Worm (Caenorhabditis elegans) whole organism, L2 larva: Measurements from ENCODE around the gene spe-49.

ENCODE experiments used
- alr-1 ChIP-seq: fragments of 150-350 bp; optimal IDR thresholded peaks from 2 replicates; lab custom pipeline; 2014; ENCODE audit warnings: missing biosample characterization, missing genetic modification characterization
- ama-1 ChIP-seq: fragments of 150-350 bp; optimal IDR thresholded peaks from 2 replicates; lab custom pipeline; 2018; ENCODE audit warnings: inconsistent platforms
- nhr-129 ChIP-seq: fragments of 150-350 bp; optimal IDR thresholded peaks from 2 replicates; lab custom pipeline; 2014; ENCODE audit warnings: missing biosample characterization, missing genetic modification characterization
- nhr-77 ChIP-seq: fragments of 150-350 bp; optimal IDR thresholded peaks from 2 replicates; lab custom pipeline; 2014; ENCODE audit warnings: missing biosample characterization, missing genetic modification characterization
- peb-1 ChIP-seq: fragments of 150-350 bp; optimal IDR thresholded peaks from 2 replicates; lab custom pipeline; 2014; ENCODE audit warnings: missing biosample characterization, missing genetic modification characterization
- snpc-4 ChIP-seq: fragments of 150-350 bp; optimal IDR thresholded peaks from 2 replicates; lab custom pipeline; 2014; ENCODE audit warnings: missing biosample characterization, missing genetic modification characterization
- ztf-4 ChIP-seq: fragments of 150-350 bp; optimal IDR thresholded peaks from 2 replicates; lab custom pipeline; 2014; ENCODE audit warnings: missing biosample characterization, missing genetic modification characterization

DNA sequence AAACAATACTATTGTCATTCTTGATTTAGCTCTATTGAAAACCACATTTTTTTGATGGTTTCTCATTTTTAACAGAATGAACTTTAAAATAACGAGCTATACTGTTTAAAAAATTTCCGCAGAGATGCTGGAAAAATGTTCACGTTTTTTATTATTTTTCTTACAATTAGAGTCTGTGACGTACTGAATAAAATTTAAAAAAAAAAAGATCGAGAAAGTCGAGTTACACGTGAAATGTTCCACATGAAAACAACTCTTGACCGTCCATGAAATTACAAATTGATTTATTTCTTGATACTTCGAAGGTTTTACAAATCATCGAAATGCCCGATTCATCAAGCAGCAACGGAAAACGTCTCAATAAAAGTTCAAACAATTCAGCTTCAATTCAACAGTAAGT lies 45.8 kb downstream of the spe-49 start, which contains the start of gene fbxa-202:
- TF ChIP-seq ama-1 (lab: Kevin White, UChicago), result no peak
- no peak for TF ChIP-seq ztf-4 (tag; lab: Kevin White, UChicago)
- TF ChIP-seq nhr-129 (tag; lab: Kevin White, UChicago), result no peak
- TF ChIP-seq nhr-77 (tag; lab: Kevin White, UChicago), result no peak
- no peak for TF ChIP-seq snpc-4
- no peak for TF ChIP-seq alr-1 (tag; lab: Kevin White, UChicago)
- TF ChIP-seq peb-1 (tag; lab: Kevin White, UChicago), result no peak
